Fruit fly (Drosophila melanogaster) whole organism: Measurements from ENCODE around the gene CG11563.

Experiments used
- CG8478 ChIP-seq: fragments of >200 bp; optimal IDR thresholded peaks from 2 replicates; lab custom pipeline; 2018; ENCODE audit warnings: inconsistent platforms
- psq ChIP-seq: fragments of >200 bp; optimal IDR thresholded peaks from 2 replicates; lab custom pipeline; 2017

DNA sequence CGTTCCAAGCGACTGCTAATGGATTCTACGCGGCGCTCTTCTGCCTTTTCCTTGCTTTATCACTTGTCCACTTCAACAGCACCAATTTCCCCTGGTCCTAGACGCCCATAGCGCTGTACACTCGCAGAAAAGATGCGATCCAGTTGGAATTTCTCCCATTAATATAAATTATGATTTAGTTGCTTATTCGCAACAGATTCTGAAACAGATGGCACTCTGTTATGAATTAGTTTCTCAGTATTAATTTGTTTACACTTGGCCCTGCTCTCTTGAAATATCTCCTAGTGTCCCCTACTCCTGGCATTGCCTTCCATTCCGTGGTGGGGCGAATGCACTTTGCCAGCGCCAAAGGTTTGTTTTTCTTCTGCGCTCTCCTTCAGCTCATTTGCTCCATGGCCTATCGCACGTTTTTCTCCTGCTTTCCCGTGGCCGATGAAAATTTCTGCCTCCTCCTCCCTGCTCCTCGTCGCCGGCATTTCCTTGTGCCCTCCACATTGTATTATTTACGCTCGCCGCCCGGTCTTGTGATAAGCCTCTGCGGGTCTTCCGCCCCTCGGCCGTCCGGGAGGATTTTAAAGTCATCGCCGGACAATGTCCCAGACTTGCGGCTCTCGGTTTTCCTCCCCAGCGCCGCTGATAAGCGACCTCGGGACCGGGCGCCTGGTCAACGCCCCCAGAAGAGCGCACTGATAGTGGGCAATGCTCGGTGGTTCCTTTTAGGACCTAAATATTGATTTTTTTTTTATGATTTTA lies 30.5 kb upstream of the CG11563 start:
- TF ChIP-seq psq = no peak
- no peak for TF ChIP-seq CG8478 (lab: Kevin White, UChicago)
